Fruit fly (Drosophila melanogaster) whole organism, adult: ENCODE results near the gene Chs2.

ENCODE experiments used
- CG12768 ChIP-seq: fragments of 200-800 bp; sonication (Bioruptor generic); optimal IDR thresholded peaks from 2 replicates; lab custom pipeline; 2017; ENCODE audit warnings: missing biosample characterization, missing genetic modification characterization, mild to moderate bottlenecking, moderate library complexity, missing genetic modification reagents
- CG33017 ChIP-seq: fragments of 200-800 bp; sonication (Bioruptor generic); optimal IDR thresholded peaks from 2 replicates; lab custom pipeline; 2018; ENCODE audit warnings: missing biosample characterization, mild to moderate bottlenecking, missing genetic modification characterization, moderate library complexity
- Clk ChIP-seq: fragments of 200-800 bp; sonication (Bioruptor generic); optimal IDR thresholded peaks from 2 replicates; lab custom pipeline; 2017; ENCODE audit warnings: missing biosample characterization, missing genetic modification characterization
- cic ChIP-seq: fragments of 200-800 bp; sonication (Bioruptor generic); optimal IDR thresholded peaks from 2 replicates; lab custom pipeline; 2017; ENCODE audit warnings: missing biosample characterization, mild to moderate bottlenecking, missing genetic modification characterization, moderate library complexity

DNA sequence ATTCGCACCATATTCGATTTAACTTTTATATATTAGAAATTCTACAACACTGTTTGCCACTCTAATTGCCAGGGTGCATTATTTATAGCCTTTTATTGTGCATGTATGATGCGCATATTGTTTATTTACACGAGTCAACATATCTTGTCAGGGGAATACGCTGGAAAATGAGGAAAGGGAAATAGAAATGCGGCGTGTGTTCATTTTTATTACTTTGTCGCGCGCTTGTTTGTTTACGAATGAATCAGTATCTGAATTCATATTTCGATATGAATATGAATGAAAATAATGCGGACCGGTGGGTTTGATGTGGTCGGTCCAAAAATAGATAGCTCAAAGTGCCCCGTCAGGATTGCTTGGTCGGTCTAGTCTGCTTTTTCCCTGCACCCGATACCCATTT lies 43.9 kb downstream of the Chs2 start:
- TF ChIP-seq cic (GFP tag; lab: Kevin White, UChicago) (no peak), CG33017 (tag; lab: Kevin White, UChicago) (no peak), CG12768 (no peak), Clk (GFP tag; lab: Kevin White, UChicago) (no peak)
